Worm (Caenorhabditis elegans): Measurements from ENCODE around the gene C14A11.6.

ce11 chrX:2819747-2820146 lies 5.8 kb upstream of the C14A11.6 start:
- TF ChIP-seq pqm-1 (tag; optimal IDR thresholded peaks at IDR 0.05) = no peak
- TF ChIP-seq zag-1 (tag; optimal IDR thresholded peaks at IDR 0.05) = no peak
- no peak for TF ChIP-seq egl-27 (tag; optimal IDR thresholded peaks at IDR 0.05)
- no peak for TF ChIP-seq nhr-42 (GFP tag; IDR thresholded peaks at IDR 0.05)
- peak; percentile 64 for TF ChIP-seq aha-1 (tag)
- TF ChIP-seq ztf-7 (tag; optimal IDR thresholded peaks at IDR 0.05) = no peak
- no peak for TF ChIP-seq ZK546.5 (tag; optimal IDR thresholded peaks at IDR 0.05)
- no peak for TF ChIP-seq hmg-1.1 (GFP tag; IDR thresholded peaks at IDR 0.05)
- no peak for TF ChIP-seq rbr-2 (tag; optimal IDR thresholded peaks at IDR 0.05)
- no peak for TF ChIP-seq lir-3 (tag; optimal IDR thresholded peaks at IDR 0.05)
- no peak for TF ChIP-seq nhr-10 (tag; optimal IDR thresholded peaks at IDR 0.05)
- no peak for TF ChIP-seq aly-2 (tag; optimal IDR thresholded peaks at IDR 0.05)
- TF ChIP-seq Y5F2A.4 (GFP tag; optimal IDR thresholded peaks at IDR 0.05) = no peak
